Fruit fly (Drosophila melanogaster) whole organism, prepupa: ENCODE measurements around the gene sky.

ENCODE experiments used
- CG11294 ChIP-seq: fragments of 200-800 bp; sonication (Bioruptor generic); IDR thresholded peaks from 2 replicates; pipeline ENCODE4 v1.3.6; 2022; ENCODE audit warnings: missing biosample characterization, missing genetic modification characterization
- CG11762 ChIP-seq: fragments of 200-800 bp; sonication (Bioruptor generic); optimal IDR thresholded peaks from 3 replicates; lab custom pipeline; 2016; ENCODE audit warnings: missing biosample characterization, missing genetic modification characterization; ENCODE audit not compliant: insufficient read depth
- CG15336 ChIP-seq: fragments of 200-800 bp; sonication (Bioruptor generic); IDR thresholded peaks from 2 replicates; pipeline ENCODE4 v1.3.6; 2022; ENCODE audit warnings: missing biosample characterization, missing genetic modification characterization
- CG1621 ChIP-seq: fragments of 200-800 bp; sonication (Bioruptor generic); optimal IDR thresholded peaks from 3 replicates; lab custom pipeline; 2018; ENCODE audit warnings: missing biosample characterization, mild to moderate bottlenecking, missing genetic modification characterization
- CG16779 ChIP-seq: fragments of 200-800 bp; sonication (Bioruptor generic); optimal IDR thresholded peaks from 3 replicates; lab custom pipeline; 2017; ENCODE audit warnings: missing biosample characterization, mild to moderate bottlenecking, missing genetic modification characterization
- CG3032 ChIP-seq: fragments of 200-800 bp; optimal IDR thresholded peaks from 2 replicates; lab custom pipeline; 2019; ENCODE audit warnings: missing biosample characterization, mild to moderate bottlenecking, missing genetic modification characterization, moderate library complexity
- CG31627 ChIP-seq: fragments of 200-800 bp; sonication (Bioruptor generic); optimal IDR thresholded peaks from 3 replicates; lab custom pipeline; 2016; ENCODE audit warnings: missing biosample characterization, missing genetic modification characterization
- CG32006 ChIP-seq: fragments of 200-800 bp; sonication (Bioruptor generic); optimal IDR thresholded peaks from 3 replicates; lab custom pipeline; 2017; ENCODE audit warnings: missing biosample characterization, mild to moderate bottlenecking, missing genetic modification characterization
- CG4318 ChIP-seq: fragments of 200-800 bp; sonication (Bioruptor generic); optimal IDR thresholded peaks from 3 replicates; lab custom pipeline; 2017; ENCODE audit warnings: missing biosample characterization, mild to moderate bottlenecking, missing genetic modification characterization
- CG6163 ChIP-seq: fragments of 200-800 bp; sonication (Bioruptor generic); IDR thresholded peaks from 3 replicates; pipeline ENCODE4 v1.3.6; 2022; ENCODE audit warnings: missing biosample characterization, missing genetic modification characterization
- CG6276 ChIP-seq: fragments of 200-800 bp; sonication (Bioruptor generic); optimal IDR thresholded peaks from 2 replicates; lab custom pipeline; 2017; ENCODE audit warnings: missing biosample characterization, mild to moderate bottlenecking, missing genetic modification characterization
- CG6792 ChIP-seq: fragments of 200-800 bp; sonication (Bioruptor generic); optimal IDR thresholded peaks from 3 replicates; lab custom pipeline; 2016; ENCODE audit warnings: missing biosample characterization, missing genetic modification characterization
- CG6808 ChIP-seq: fragments of 200-800 bp; sonication (Bioruptor generic); optimal IDR thresholded peaks from 3 replicates; lab custom pipeline; 2017; ENCODE audit warnings: missing biosample characterization, missing genetic modification characterization, mild to moderate bottlenecking, moderate library complexity, missing genetic modification reagents
- CG6854 ChIP-seq: fragments of 200-800 bp; sonication (Bioruptor generic); optimal IDR thresholded peaks from 2 replicates; lab custom pipeline; 2017; ENCODE audit warnings: missing biosample characterization, mild to moderate bottlenecking, missing genetic modification characterization
- CG7368 ChIP-seq: fragments of 200-800 bp; sonication (Bioruptor generic); optimal IDR thresholded peaks from 3 replicates; lab custom pipeline; 2016; ENCODE audit warnings: missing biosample characterization, missing genetic modification characterization
- CG8632 ChIP-seq: fragments of 200-800 bp; sonication (Bioruptor generic); optimal IDR thresholded peaks from 3 replicates; lab custom pipeline; 2016; ENCODE audit warnings: missing biosample characterization, missing genetic modification characterization
- CG9139 ChIP-seq: fragments of 200-800 bp; sonication (Bioruptor generic); optimal IDR thresholded peaks from 3 replicates; lab custom pipeline; 2017; ENCODE audit warnings: missing biosample characterization, mild to moderate bottlenecking, missing genetic modification characterization
- Eip75B ChIP-seq: fragments of 200-800 bp; sonication (Bioruptor generic); optimal IDR thresholded peaks from 3 replicates; lab custom pipeline; 2016; ENCODE audit warnings: missing biosample characterization, missing genetic modification characterization
- Eip93F ChIP-seq: fragments of 200-800 bp; sonication (Bioruptor generic); optimal IDR thresholded peaks from 2 replicates; lab custom pipeline; 2016; ENCODE audit warnings: missing biosample characterization, mild to moderate bottlenecking, missing genetic modification characterization
- Ets21C ChIP-seq: fragments of 200-800 bp; sonication (Bioruptor generic); optimal IDR thresholded peaks from 3 replicates; lab custom pipeline; 2016; ENCODE audit warnings: missing biosample characterization, missing genetic modification characterization
- Gug ChIP-seq: fragments of 200-800 bp; sonication (Bioruptor generic); IDR thresholded peaks from 2 replicates; pipeline ENCODE4 v1.3.6; 2022; ENCODE audit warnings: missing biosample characterization, missing genetic modification characterization
- Hr38 ChIP-seq: sonication (Bioruptor generic); optimal IDR thresholded peaks from 2 replicates; lab custom pipeline; 2016; ENCODE audit warnings: missing biosample characterization, missing genetic modification characterization
- Hr39 ChIP-seq: fragments of 200-800 bp; sonication (Bioruptor generic); optimal IDR thresholded peaks from 2 replicates; lab custom pipeline; 2016; ENCODE audit warnings: missing biosample characterization, missing genetic modification characterization
- Hr4 ChIP-seq: fragments of 200-800 bp; sonication (Bioruptor generic); optimal IDR thresholded peaks from 3 replicates; lab custom pipeline; 2016; ENCODE audit warnings: missing biosample characterization, missing genetic modification characterization
- Lpt ChIP-seq: fragments of 200-800 bp; sonication (Bioruptor generic); optimal IDR thresholded peaks from 3 replicates; lab custom pipeline; 2016; ENCODE audit warnings: missing biosample characterization, missing genetic modification characterization
- OdsH ChIP-seq: fragments of 200-800 bp; sonication (Bioruptor generic); optimal IDR thresholded peaks from 3 replicates; lab custom pipeline; 2016; ENCODE audit warnings: missing biosample characterization, missing genetic modification characterization
- Smox ChIP-seq: fragments of 200-800 bp; sonication (Bioruptor generic); optimal IDR thresholded peaks from 3 replicates; lab custom pipeline; 2016; ENCODE audit warnings: missing biosample characterization, missing genetic modification characterization
- Sox102F ChIP-seq: fragments of 200-800 bp; sonication (Bioruptor generic); optimal IDR thresholded peaks from 2 replicates; lab custom pipeline; 2016; ENCODE audit warnings: missing biosample characterization, mild to moderate bottlenecking, missing genetic modification characterization
- Sox15 ChIP-seq: fragments of 200-800 bp; sonication (Bioruptor generic); optimal IDR thresholded peaks from 3 replicates; lab custom pipeline; 2016; ENCODE audit warnings: missing biosample characterization, missing genetic modification characterization
- acj6 ChIP-seq: fragments of 200-800 bp; sonication (Bioruptor generic); optimal IDR thresholded peaks from 3 replicates; lab custom pipeline; 2016; ENCODE audit warnings: missing biosample characterization, missing genetic modification characterization
- cyc ChIP-seq: fragments of 200-800 bp; sonication (Bioruptor generic); optimal IDR thresholded peaks from 3 replicates; lab custom pipeline; 2016; ENCODE audit warnings: missing biosample characterization, missing genetic modification characterization
- dac ChIP-seq: fragments of 200-800 bp; sonication (Bioruptor generic); optimal IDR thresholded peaks from 2 replicates; lab custom pipeline; 2017; ENCODE audit warnings: missing biosample characterization, mild to moderate bottlenecking, missing genetic modification characterization
- dsx ChIP-seq: fragments of 200-800 bp; optimal IDR thresholded peaks from 3 replicates; lab custom pipeline; 2019; ENCODE audit warnings: missing biosample characterization, mild to moderate bottlenecking, missing genetic modification characterization, moderate library complexity; ENCODE audit not compliant: poor library complexity, severe bottlenecking
- eg ChIP-seq: fragments of 200-800 bp; sonication (Bioruptor generic); IDR thresholded peaks from 3 replicates; pipeline ENCODE4 v1.3.6; 2022; ENCODE audit warnings: missing biosample characterization, missing genetic modification characterization
- esn ChIP-seq: fragments of 200-800 bp; sonication (Bioruptor generic); optimal IDR thresholded peaks from 2 replicates; lab custom pipeline; 2016; ENCODE audit warnings: missing biosample characterization, mild to moderate bottlenecking, missing genetic modification characterization, moderate library complexity
- fd59A ChIP-seq: fragments of 200-800 bp; sonication (Bioruptor generic); optimal IDR thresholded peaks from 2 replicates; lab custom pipeline; 2017; ENCODE audit warnings: missing biosample characterization, mild to moderate bottlenecking, missing genetic modification characterization, missing genetic modification reagents
- fd85E ChIP-seq: fragments of 200-800 bp; sonication (Bioruptor generic); optimal IDR thresholded peaks from 3 replicates; lab custom pipeline; 2016; ENCODE audit warnings: missing biosample characterization, missing genetic modification characterization
- fkh ChIP-seq: fragments of 200-800 bp; sonication (Bioruptor generic); optimal IDR thresholded peaks from 3 replicates; lab custom pipeline; 2017; ENCODE audit warnings: missing biosample characterization, mild to moderate bottlenecking, missing genetic modification characterization, moderate library complexity
- lz ChIP-seq: fragments of 200-800 bp; sonication (Bioruptor generic); optimal IDR thresholded peaks from 3 replicates; lab custom pipeline; 2016; ENCODE audit warnings: missing biosample characterization, missing genetic modification characterization
- net ChIP-seq: fragments of 200-800 bp; sonication (Bioruptor generic); optimal IDR thresholded peaks from 3 replicates; lab custom pipeline; 2016; ENCODE audit warnings: missing biosample characterization, missing genetic modification characterization
- pdm3 ChIP-seq: fragments of 200-800 bp; sonication (Bioruptor generic); optimal IDR thresholded peaks from 3 replicates; lab custom pipeline; 2016; ENCODE audit warnings: missing biosample characterization, missing genetic modification characterization
- salr ChIP-seq, 2 experiments: fragments of 200-800 bp; sonication (Bioruptor generic); optimal IDR thresholded peaks; 3 replicates each; lab custom pipeline; 2016 to 2018; ENCODE audit warnings: missing biosample characterization in 2 of 2, missing genetic modification characterization in 2 of 2, mild to moderate bottlenecking in 1 of 2
- ss ChIP-seq, 2 experiments: fragments of 200-800 bp; sonication (Bioruptor generic); optimal IDR thresholded peaks; 2 replicates in 1 of 2; 3 replicates in 1 of 2; lab custom pipeline; 2017 to 2018; ENCODE audit warnings: mild to moderate bottlenecking in 2 of 2, missing biosample characterization in 2 of 2, missing genetic modification characterization in 2 of 2, moderate library complexity in 1 of 2
- svp ChIP-seq: fragments of 200-800 bp; sonication (Bioruptor generic); peaks from one replicate; lab custom pipeline; 2016; ENCODE audit warnings: missing biosample characterization, missing genetic modification characterization
- topi ChIP-seq: fragments of 200-800 bp; sonication (Bioruptor generic); optimal IDR thresholded peaks from 3 replicates; lab custom pipeline; 2016; ENCODE audit warnings: missing biosample characterization, missing genetic modification characterization
- vri ChIP-seq: fragments of 200-800 bp; sonication (Bioruptor generic); optimal IDR thresholded peaks from 3 replicates; lab custom pipeline; 2016; ENCODE audit warnings: missing biosample characterization, mild to moderate bottlenecking, missing genetic modification characterization

Gene sky

dm6 chr2L:20915224-20915623 lies 3.5 kb downstream of the sky start (continued):
- peak; percentile 76 for TF ChIP-seq svp
- TF ChIP-seq CG6163 (GFP tag; lab: Robert Waterston, UW): peak; percentile 86
- TF ChIP-seq Sox102F (GFP tag; lab: Kevin White, UChicago): peak; percentile 43
- peak; percentile 59 for TF ChIP-seq CG4318 (GFP tag; lab: Kevin White, UChicago)
- TF ChIP-seq Hr4 (GFP tag; lab: Kevin White, UChicago): peak; percentile 85
- TF ChIP-seq Lpt (GFP tag; lab: Kevin White, UChicago): peak; percentile 75
- TF ChIP-seq CG1621 (tag; lab: Kevin White, UChicago): peak; percentile 46
- TF ChIP-seq Ets21C (GFP tag; lab: Kevin White, UChicago): peak; percentile 17
- TF ChIP-seq CG32006 (GFP tag; lab: Kevin White, UChicago): peak; percentile 82
- peak; percentile 59 for TF ChIP-seq CG11294 (GFP tag; lab: Robert Waterston, UW)
- no peak for TF ChIP-seq CG16779

- TF ChIP-seq CG3032 (tag; lab: Kevin White, UChicago): peak; percentile 5
- peak; percentile 46 for TF ChIP-seq vri (GFP tag; lab: Kevin White, UChicago)
- TF ChIP-seq CG6792 (GFP tag; lab: Kevin White, UChicago): no peak
Measured at dm6 chr2L:20913528-20913927, 5.2 kb downstream of the sky start.

DNA sequence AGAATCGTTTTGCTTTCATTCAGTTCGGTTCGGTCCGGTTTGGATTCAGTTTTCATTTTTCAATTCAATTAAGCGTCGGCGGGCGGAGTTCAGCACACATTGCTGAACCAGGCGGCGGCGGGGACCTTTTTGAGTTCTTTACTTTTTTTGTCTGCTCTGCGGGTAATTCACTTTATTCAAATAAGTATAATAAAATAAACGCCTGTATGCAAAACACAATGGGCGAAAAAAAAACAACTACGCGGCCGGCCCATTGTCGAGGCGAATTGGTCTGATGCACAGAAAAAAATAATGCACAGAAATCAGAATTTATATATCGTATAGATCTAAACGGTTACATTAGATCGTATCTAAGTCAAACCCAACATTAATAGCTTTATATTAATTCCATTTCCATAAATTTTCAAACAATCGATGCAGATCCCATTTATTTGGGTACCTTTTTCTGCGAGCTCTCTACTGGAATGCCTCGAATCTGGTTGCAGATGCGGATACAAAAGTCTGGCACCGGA lies 5.9 kb downstream of the sky start:
- TF ChIP-seq net (GFP tag; lab: Kevin White, UChicago): peak; percentile 70
- TF ChIP-seq CG7368 (GFP tag; lab: Kevin White, UChicago): peak; percentile 71
- TF ChIP-seq Sox15: peak; percentile 45
- TF ChIP-seq Hr4 (GFP tag; lab: Kevin White, UChicago): peak; percentile 53
- peak; percentile 59 for TF ChIP-seq CG31627 (GFP tag; lab: Kevin White, UChicago)
- TF ChIP-seq Lpt (GFP tag; lab: Kevin White, UChicago): peak; percentile 27
- peak; percentile 41 for TF ChIP-seq vri (GFP tag; lab: Kevin White, UChicago)
- peak; percentile 55 for TF ChIP-seq CG15336
- no peak for TF ChIP-seq dac (GFP tag; lab: Kevin White, UChicago)
- TF ChIP-seq OdsH (GFP tag; lab: Kevin White, UChicago): peak; percentile 66
- TF ChIP-seq CG11762: peak; percentile 73
- TF ChIP-seq ss (GFP tag; optimal IDR thresholded peaks at IDR 0.05; lab: Kevin White, UChicago): peak; percentile 43 to 77
- peak; percentile 65 for TF ChIP-seq pdm3
- TF ChIP-seq salr (GFP tag; optimal IDR thresholded peaks at IDR 0.05; lab: Kevin White, UChicago): peak in 1 of 2 experiments; percentile 44
- TF ChIP-seq CG16779: peak; percentile 8
- TF ChIP-seq Gug (GFP tag; lab: Robert Waterston, UW): no peak
- TF ChIP-seq Ets21C (GFP tag; lab: Kevin White, UChicago): peak; percentile 48
- TF ChIP-seq fd59A (GFP tag; lab: Kevin White, UChicago): peak; percentile 33
- TF ChIP-seq lz (GFP tag; lab: Kevin White, UChicago): peak; percentile 65
- peak; percentile 85 for TF ChIP-seq svp
- TF ChIP-seq Eip75B: peak; percentile 77
- TF ChIP-seq cyc: peak; percentile 47
- no peak for TF ChIP-seq Hr38 (GFP tag; lab: Kevin White, UChicago)
- TF ChIP-seq acj6 (GFP tag; lab: Kevin White, UChicago): peak; percentile 76
- TF ChIP-seq Hr39 (GFP tag; lab: Kevin White, UChicago): peak; percentile 49
- TF ChIP-seq CG6276: no peak
- peak; percentile 81 for TF ChIP-seq CG6808
- peak; percentile 44 for TF ChIP-seq fd85E
- TF ChIP-seq CG6854 (GFP tag; lab: Kevin White, UChicago): no peak
- no peak for TF ChIP-seq fkh
- TF ChIP-seq Sox102F (GFP tag; lab: Kevin White, UChicago): peak; percentile 77
- peak; percentile 20 for TF ChIP-seq CG9139
- peak; percentile 61 for TF ChIP-seq Smox (GFP tag; lab: Kevin White, UChicago)
- TF ChIP-seq CG32006 (GFP tag; lab: Kevin White, UChicago): peak; percentile 42
- no peak for TF ChIP-seq Eip93F (GFP tag; lab: Kevin White, UChicago)
- peak; percentile 70 for TF ChIP-seq topi (GFP tag; lab: Kevin White, UChicago)
- peak; percentile 16; the same call in 1 of the 2 replicates for TF ChIP-seq CG11294 (GFP tag; lab: Robert Waterston, UW)
- TF ChIP-seq esn (GFP tag; lab: Kevin White, UChicago): peak; percentile 71
- TF ChIP-seq eg (GFP tag; lab: Robert Waterston, UW): peak; percentile 64; the same call in 2 of the 3 replicates
- TF ChIP-seq dsx (GFP tag; lab: Kevin White, UChicago): peak; percentile 24
- peak; percentile 68 for TF ChIP-seq CG8632 (GFP tag; lab: Kevin White, UChicago)
